Fruit fly (Drosophila melanogaster) whole organism, embryonic: ENCODE data around the gene unc-4.
A peak's percentile ranks its signal among the peaks of the same experiment; 100 is the strongest.

Experiments used
- Awh ChIP-seq: fragments of 200-800 bp; sonication (Bioruptor generic); IDR thresholded peaks from 2 replicates; pipeline ENCODE4, ENCODE4 v1.3.6; 2022; ENCODE audit warnings: missing biosample characterization, missing genetic modification characterization
- BEAF-32 ChIP-seq: fragments of 200-800 bp; sonication (Bioruptor generic); optimal IDR thresholded peaks from 3 replicates; lab custom pipeline; 2017; ENCODE audit warnings: missing biosample characterization, missing genetic modification characterization, mild to moderate bottlenecking, moderate library complexity, missing genetic modification reagents
- CG10565 ChIP-seq: fragments of 200-800 bp; sonication (Bioruptor generic); optimal IDR thresholded peaks from 3 replicates; lab custom pipeline; 2016; ENCODE audit warnings: missing biosample characterization, mild to moderate bottlenecking, missing genetic modification characterization
- CG10654 ChIP-seq: fragments of 200-800 bp; sonication (Bioruptor generic); optimal IDR thresholded peaks from 2 replicates; lab custom pipeline; 2016; ENCODE audit warnings: missing biosample characterization, missing genetic modification characterization
- CG12104 ChIP-seq: fragments of 200-800 bp; sonication (Bioruptor generic); optimal IDR thresholded peaks from 3 replicates; lab custom pipeline; 2016; ENCODE audit warnings: missing biosample characterization, missing genetic modification characterization
- CG15073 ChIP-seq: fragments of 200-800 bp; sonication (Bioruptor generic); optimal IDR thresholded peaks from 2 replicates; lab custom pipeline; 2016; ENCODE audit warnings: missing biosample characterization, missing genetic modification characterization
- CG16813 ChIP-seq: fragments of 200-800 bp; sonication (Bioruptor generic); IDR thresholded peaks from 3 replicates; pipeline ENCODE4 v1.3.6; 2022; ENCODE audit warnings: missing biosample characterization, missing genetic modification characterization; ENCODE audit not compliant: partially characterized antibody
- CG17359 ChIP-seq: fragments of 200-800 bp; sonication (Bioruptor generic); optimal IDR thresholded peaks from 3 replicates; lab custom pipeline; 2018; ENCODE audit warnings: missing biosample characterization, mild to moderate bottlenecking, missing genetic modification characterization, moderate library complexity
- CG17385 ChIP-seq: fragments of 200-800 bp; sonication (Bioruptor generic); optimal IDR thresholded peaks from 3 replicates; lab custom pipeline; 2018; ENCODE audit warnings: missing biosample characterization, mild to moderate bottlenecking, missing genetic modification characterization
- CG1832 ChIP-seq: fragments of 200-800 bp; sonication (Bioruptor generic); optimal IDR thresholded peaks from 2 replicates; lab custom pipeline; 2017; ENCODE audit warnings: missing biosample characterization, mild to moderate bottlenecking, missing genetic modification characterization, inconsistent platforms
- CG2129 ChIP-seq: fragments of 200-800 bp; sonication (Bioruptor generic); IDR thresholded peaks from 2 replicates; pipeline ENCODE4 v1.3.6; 2022; ENCODE audit warnings: missing biosample characterization, missing genetic modification characterization; ENCODE audit not compliant: partially characterized antibody
- CG2199 ChIP-seq: fragments of 200-800 bp; sonication (Bioruptor generic); IDR thresholded peaks from 3 replicates; pipeline ENCODE4 v1.3.6; 2022; ENCODE audit warnings: missing biosample characterization, missing genetic modification characterization
- CG30403 ChIP-seq: fragments of 200-800 bp; sonication (Bioruptor generic); optimal IDR thresholded peaks from 3 replicates; lab custom pipeline; 2016; ENCODE audit warnings: missing biosample characterization, missing genetic modification characterization
- CG31365 ChIP-seq: fragments of 200-800 bp; sonication (Bioruptor generic); optimal IDR thresholded peaks from 2 replicates; lab custom pipeline; 2018; ENCODE audit warnings: missing biosample characterization, mild to moderate bottlenecking, missing genetic modification characterization
- CG4820 ChIP-seq: fragments of 200-800 bp; sonication (Bioruptor generic); optimal IDR thresholded peaks from 3 replicates; lab custom pipeline; 2016; ENCODE audit warnings: missing biosample characterization, missing genetic modification characterization
- CG6254 ChIP-seq: fragments of 200-800 bp; sonication (Bioruptor generic); optimal IDR thresholded peaks from 3 replicates; lab custom pipeline; 2017; ENCODE audit warnings: mild to moderate bottlenecking, missing biosample characterization, missing genetic modification reagents, missing genetic modification characterization
- CG6683 ChIP-seq: fragments of 200-800 bp; sonication (Bioruptor generic); optimal IDR thresholded peaks from 2 replicates; lab custom pipeline; 2017; ENCODE audit warnings: missing biosample characterization, mild to moderate bottlenecking, missing genetic modification characterization, missing genetic modification reagents
- CG8944 ChIP-seq: fragments of 200-800 bp; sonication (Bioruptor generic); optimal IDR thresholded peaks from 3 replicates; lab custom pipeline; 2016; ENCODE audit warnings: missing biosample characterization, missing genetic modification characterization
- D ChIP-seq, 2 experiments: fragments of 200-800 bp in 1 of 2; fragments of >200 bp in 1 of 2; sonication (Bioruptor generic) in 1 of 2; optimal IDR thresholded peaks; 2 replicates in 1 of 2; 3 replicates in 1 of 2; lab custom pipeline; 2017; ENCODE audit warnings: mild to moderate bottlenecking in 1 of 2, missing biosample characterization in 1 of 2, missing genetic modification characterization in 1 of 2, missing genetic modification reagents in 1 of 2
- D19A ChIP-seq: fragments of 200-800 bp; optimal IDR thresholded peaks from 3 replicates; lab custom pipeline; 2019; ENCODE audit warnings: missing biosample characterization, mild to moderate bottlenecking, missing genetic modification characterization, moderate library complexity
- D19B ChIP-seq: fragments of 200-800 bp; sonication (Bioruptor generic); optimal IDR thresholded peaks from 2 replicates; lab custom pipeline; 2017; ENCODE audit warnings: missing biosample characterization, mild to moderate bottlenecking, missing genetic modification characterization
- E2f1 ChIP-seq: fragments of 200-800 bp; sonication (Bioruptor generic); IDR thresholded peaks from 2 replicates; pipeline ENCODE4 v1.3.6; 2022; ENCODE audit warnings: missing biosample characterization, missing genetic modification characterization
- Ets97D ChIP-seq: fragments of 200-800 bp; sonication (Bioruptor generic); optimal IDR thresholded peaks from 3 replicates; lab custom pipeline; 2016; ENCODE audit warnings: missing biosample characterization, missing genetic modification characterization
- Hand ChIP-seq: fragments of 200-800 bp; sonication (Bioruptor generic); optimal IDR thresholded peaks from 2 replicates; lab custom pipeline; 2017; ENCODE audit warnings: mild to moderate bottlenecking, missing biosample characterization, missing genetic modification reagents, missing genetic modification characterization
- Lim3 ChIP-seq: fragments of 200-800 bp; sonication (Bioruptor generic); IDR thresholded peaks from 2 replicates; pipeline ENCODE4 v1.3.6; 2022; ENCODE audit warnings: missing biosample characterization, missing genetic modification characterization
- MESR4 ChIP-seq: fragments of 200-800 bp; sonication (Bioruptor generic); optimal IDR thresholded peaks from 2 replicates; lab custom pipeline; 2018; ENCODE audit warnings: missing biosample characterization, mild to moderate bottlenecking, missing genetic modification characterization, moderate library complexity
- MTF-1 ChIP-seq: fragments of 200-800 bp; sonication (Bioruptor generic); optimal IDR thresholded peaks from 2 replicates; lab custom pipeline; 2018; ENCODE audit warnings: missing biosample characterization, mild to moderate bottlenecking, missing genetic modification characterization, borderline replicate concordance
- Nf-YC ChIP-seq: fragments of 200-800 bp; optimal IDR thresholded peaks from 3 replicates; lab custom pipeline; 2019; ENCODE audit warnings: missing biosample characterization, mild to moderate bottlenecking, missing genetic modification characterization, moderate library complexity
- Trl ChIP-seq, 3 experiments: fragments of >200 bp in 2 of 3; fragments of 200-800 bp in 1 of 3; sonication (Bioruptor generic) in 1 of 3; optimal IDR thresholded peaks; 2 replicates in 1 of 3; 3 replicates in 2 of 3; lab custom pipeline; 2016 to 2017; ENCODE audit warnings: missing biosample characterization in 1 of 3, missing genetic modification characterization in 1 of 3
- Xbp1 ChIP-seq: fragments of 200-800 bp; sonication (Bioruptor generic); optimal IDR thresholded peaks from 3 replicates; lab custom pipeline; 2016; ENCODE audit warnings: missing biosample characterization, mild to moderate bottlenecking, missing genetic modification characterization
- ci ChIP-seq: fragments of 200-800 bp; sonication (Bioruptor generic); IDR thresholded peaks from 3 replicates; pipeline ENCODE4 v1.3.6; 2022; ENCODE audit warnings: missing biosample characterization, missing genetic modification characterization
- crol ChIP-seq: fragments of 200-800 bp; sonication (Bioruptor generic); IDR thresholded peaks from 2 replicates; pipeline ENCODE4 v1.3.6; 2022; ENCODE audit warnings: missing biosample characterization, missing genetic modification characterization
- dimm ChIP-seq: fragments of 200-800 bp; sonication (Bioruptor generic); IDR thresholded peaks from 2 replicates; pipeline ENCODE4 v1.3.6; 2022; ENCODE audit warnings: missing biosample characterization, missing genetic modification characterization
- dm ChIP-seq: fragments of 200-800 bp; sonication (Bioruptor generic); optimal IDR thresholded peaks from 3 replicates; lab custom pipeline; 2016; ENCODE audit warnings: missing biosample characterization, missing genetic modification characterization
- fd102C ChIP-seq: fragments of 200-800 bp; sonication (Bioruptor generic); optimal IDR thresholded peaks from 2 replicates; lab custom pipeline; 2018; ENCODE audit warnings: missing biosample characterization, mild to moderate bottlenecking, missing genetic modification characterization, moderate library complexity
- fu2 ChIP-seq: fragments of 200-800 bp; sonication (Bioruptor generic); optimal IDR thresholded peaks from 2 replicates; lab custom pipeline; 2016; ENCODE audit warnings: missing biosample characterization, missing genetic modification characterization
- h ChIP-seq: fragments of >200 bp; optimal IDR thresholded peaks from 2 replicates; lab custom pipeline; 2017
- her ChIP-seq: fragments of 200-800 bp; sonication (Bioruptor generic); optimal IDR thresholded peaks from 2 replicates; lab custom pipeline; 2016; ENCODE audit warnings: missing biosample characterization, missing genetic modification characterization
- jing ChIP-seq: fragments of 200-800 bp; sonication (Bioruptor generic); optimal IDR thresholded peaks from 2 replicates; lab custom pipeline; 2018; ENCODE audit warnings: missing biosample characterization, mild to moderate bottlenecking, missing genetic modification characterization
- jumu ChIP-seq: fragments of 200-800 bp; sonication (Bioruptor generic); optimal IDR thresholded peaks from 3 replicates; lab custom pipeline; 2016; ENCODE audit warnings: missing biosample characterization, missing genetic modification characterization
- nom ChIP-seq: fragments of 200-800 bp; sonication (Bioruptor generic); optimal IDR thresholded peaks from 2 replicates; lab custom pipeline; 2017; ENCODE audit warnings: missing biosample characterization, missing genetic modification characterization, mild to moderate bottlenecking, moderate library complexity, missing genetic modification reagents
- oc ChIP-seq: fragments of 200-800 bp; sonication (Bioruptor generic); optimal IDR thresholded peaks from 2 replicates; lab custom pipeline; 2018; ENCODE audit warnings: missing biosample characterization, mild to moderate bottlenecking, missing genetic modification characterization, moderate library complexity
- p53 ChIP-seq: fragments of 200-800 bp; sonication (Bioruptor generic); optimal IDR thresholded peaks from 2 replicates; lab custom pipeline; 2016; ENCODE audit warnings: missing biosample characterization, missing genetic modification characterization
- pb ChIP-seq: fragments of 200-800 bp; sonication (Bioruptor generic); optimal IDR thresholded peaks from 3 replicates; lab custom pipeline; 2016; ENCODE audit warnings: missing biosample characterization, missing genetic modification characterization
- prd ChIP-seq, 3 experiments: fragments of >200 bp in 2 of 3; fragments of 200-800 bp in 1 of 3; sonication (Bioruptor generic) in 1 of 3; optimal IDR thresholded peaks in 2 of 3; IDR thresholded peaks in 1 of 3; 2 replicates in 2 of 3; 3 replicates in 1 of 3; pipeline versions ENCODE4 v1.3.6 to Lab custom; 2017 to 2022; ENCODE audit warnings: missing biosample characterization in 1 of 3, missing genetic modification characterization in 1 of 3
- pros ChIP-seq: fragments of 200-800 bp; sonication (Bioruptor generic); optimal IDR thresholded peaks from 3 replicates; lab custom pipeline; 2019; ENCODE audit warnings: missing biosample characterization, mild to moderate bottlenecking, missing genetic modification characterization, moderate library complexity
- sens ChIP-seq: fragments of 200-800 bp; sonication (Bioruptor generic); peaks from one replicate; lab custom pipeline; 2016; ENCODE audit warnings: missing biosample characterization, missing genetic modification characterization
- sima ChIP-seq: fragments of 200-800 bp; sonication (Bioruptor generic); optimal IDR thresholded peaks from 2 replicates; lab custom pipeline; 2016; ENCODE audit warnings: missing biosample characterization, missing genetic modification characterization
- sisA ChIP-seq: fragments of 200-800 bp; sonication (Bioruptor generic); IDR thresholded peaks from 2 replicates; pipeline ENCODE4 v1.3.6; 2022; ENCODE audit warnings: missing biosample characterization, missing genetic modification characterization
- slp2 ChIP-seq: fragments of 200-800 bp; sonication (Bioruptor generic); optimal IDR thresholded peaks from 2 replicates; lab custom pipeline; 2016; ENCODE audit warnings: missing biosample characterization, missing genetic modification characterization
- wor ChIP-seq: fragments of 200-800 bp; sonication (Bioruptor generic); IDR thresholded peaks from 2 replicates; pipeline ENCODE4 v1.3.6; 2022; ENCODE audit warnings: missing biosample characterization, missing genetic modification characterization

unc-4 gene

DNA sequence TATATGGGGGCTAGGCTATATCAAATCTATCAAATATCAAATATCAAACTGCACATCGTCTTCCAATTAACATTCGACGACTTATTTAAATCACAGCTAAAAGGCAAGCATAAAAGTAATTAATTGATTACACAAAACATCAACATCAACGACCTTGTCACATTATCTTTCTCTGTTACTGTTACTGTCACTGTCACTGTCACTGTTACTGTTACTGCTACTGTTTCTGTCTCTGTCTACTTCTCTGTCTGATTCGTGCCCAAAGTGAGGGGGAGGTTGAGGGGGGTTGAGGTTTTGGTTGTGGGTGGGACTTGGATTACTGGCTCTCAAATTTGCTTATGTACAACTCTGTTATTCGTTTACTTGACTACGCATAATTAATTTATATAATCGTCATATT lies 53.1 kb downstream of the unc-4 start (continued):
- TF ChIP-seq pros (GFP tag; lab: Kevin White, UChicago) (no peak), CG1832 (GFP tag; lab: Kevin White, UChicago) (peak; percentile 69), CG6683 (GFP tag; lab: Kevin White, UChicago) (no peak), E2f1 (GFP tag; lab: Robert Waterston, UW) (no peak), CG17385 (GFP tag; lab: Kevin White, UChicago) (peak; percentile 13), MESR4 (GFP tag; lab: Kevin White, UChicago) (no peak), CG17359 (tag; lab: Kevin White, UChicago) (no peak), D19A (tag; lab: Kevin White, UChicago) (no peak), prd (optimal IDR thresholded peaks at IDR 0.05; lab: Kevin White, UChicago) (no peak), prd (GFP tag; IDR thresholded peaks at IDR 0.05; lab: Robert Waterston, UW) (no peak), CG12104 (GFP tag; lab: Kevin White, UChicago) (no peak), Awh (GFP tag; lab: Robert Waterston, UW) (no peak), MTF-1 (no peak), nom (GFP tag; lab: Kevin White, UChicago) (no peak), slp2 (GFP tag; lab: Kevin White, UChicago) (no peak), CG8944 (no peak), wor (no peak), D (optimal IDR thresholded peaks at IDR 0.05; lab: Kevin White, UChicago) (no peak), D (GFP tag; optimal IDR thresholded peaks at IDR 0.05; lab: Kevin White, UChicago) (no peak), CG16813 (GFP tag; lab: Robert Waterston, UW) (no peak), Trl (optimal IDR thresholded peaks at IDR 0.05; lab: Kevin White, UChicago) (no peak), Trl (GFP tag; optimal IDR thresholded peaks at IDR 0.05; lab: Kevin White, UChicago) (no peak), BEAF-32 (GFP tag; lab: Kevin White, UChicago) (no peak), CG10654 (no peak), D19B (GFP tag; lab: Kevin White, UChicago) (no peak), dimm (no peak), p53 (GFP tag; lab: Kevin White, UChicago) (no peak), jumu (GFP tag; lab: Kevin White, UChicago) (no peak), crol (GFP tag; lab: Robert Waterston, UW) (peak; percentile 94), CG4820 (no peak), Hand (no peak), sima (no peak), CG10565 (GFP tag; lab: Kevin White, UChicago) (no peak), oc (no peak), CG2129 (GFP tag; lab: Robert Waterston, UW) (no peak), CG2199 (GFP tag; lab: Robert Waterston, UW) (no peak), jing (GFP tag; lab: Kevin White, UChicago) (no peak), CG15073 (GFP tag; lab: Kevin White, UChicago) (no peak), fd102C (GFP tag; lab: Kevin White, UChicago) (no peak), CG6254 (GFP tag; lab: Kevin White, UChicago) (no peak), Lim3 (GFP tag; lab: Robert Waterston, UW) (no peak), fu2 (GFP tag; lab: Kevin White, UChicago) (no peak), dm (no peak), her (GFP tag; lab: Kevin White, UChicago) (no peak), ci (GFP tag; lab: Robert Waterston, UW) (no peak), sisA (GFP tag; lab: Robert Waterston, UW) (no peak), h (lab: Kevin White, UChicago) (no peak), sens (GFP tag; lab: Kevin White, UChicago) (no peak), Nf-YC (peak; percentile 83), Xbp1 (GFP tag; lab: Kevin White, UChicago) (no peak), Ets97D (GFP tag; lab: Kevin White, UChicago) (no peak), CG30403 (GFP tag; lab: Kevin White, UChicago) (no peak), CG31365 (tag; lab: Kevin White, UChicago) (no peak), pb (GFP tag; lab: Kevin White, UChicago) (no peak)
